Fruit fly (Drosophila melanogaster): ENCODE measurements around the gene CG7322.

CG7322 gene

dm6 chrX:18860074-18860473 lies 2.5 kb upstream of the CG7322 start, which contains the start of gene CG32544:
TSS of gene CG32544 (plus strand) at chrX:18860284.
- no peak for TF ChIP-seq Sp1 (GFP tag; optimal IDR thresholded peaks at IDR 0.05)
- no peak for TF ChIP-seq CrebA (GFP tag; optimal IDR thresholded peaks at IDR 0.05; ENCODE audit: borderline replicate concordance)
- no peak for TF ChIP-seq dl (GFP tag; optimal IDR thresholded peaks at IDR 0.05; ENCODE audit: insufficient read depth in 1 of 2, partially characterized antibody in 2 of 2)
- no peak for TF ChIP-seq Mio (GFP tag; optimal IDR thresholded peaks at IDR 0.05)
- TF ChIP-seq psq (GFP tag; optimal IDR thresholded peaks at IDR 0.05) = no peak
- no peak for TF ChIP-seq Vsx2 (GFP tag; optimal IDR thresholded peaks at IDR 0.05; ENCODE audit: partially characterized antibody)

- peak; percentile 16 for TF ChIP-seq Hr78 (GFP tag; optimal IDR thresholded peaks at IDR 0.05)
- no peak for TF ChIP-seq HLH106 (tag; optimal IDR thresholded peaks at IDR 0.05)
- peak; percentile 31 for TF ChIP-seq N (GFP tag; optimal IDR thresholded peaks at IDR 0.05)
These were observed 359 bp upstream of the CG7322 start, which contains the start of gene Usp39 for dm6 chrX:18857916-18858315. TSS of gene Usp39 (plus strand) at chrX:18858203.

DNA sequence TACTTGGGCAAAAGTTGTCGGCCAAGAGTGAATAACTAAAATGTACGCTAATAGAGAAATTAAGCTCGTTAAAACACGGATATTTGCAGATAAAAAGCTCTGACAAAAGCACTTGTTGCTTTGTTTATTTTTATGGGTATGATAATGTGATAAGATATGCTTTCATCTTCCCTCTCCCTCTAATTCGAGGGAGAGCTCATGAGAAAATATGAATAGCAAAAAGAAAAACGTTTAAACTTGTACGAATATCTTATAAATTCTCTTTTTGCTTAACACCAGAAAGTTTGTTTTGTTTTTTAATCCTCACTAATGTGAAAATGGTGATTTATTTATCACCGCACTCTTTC lies 8.6 kb downstream of the CG7322 start:
- no peak for TF ChIP-seq brk (GFP tag; optimal IDR thresholded peaks at IDR 0.05)
- no peak for TF ChIP-seq CrebA (GFP tag; optimal IDR thresholded peaks at IDR 0.05; ENCODE audit: borderline replicate concordance)
- no peak for TF ChIP-seq Rel (GFP tag; optimal IDR thresholded peaks at IDR 0.05)
- TF ChIP-seq Rel (tag; optimal IDR thresholded peaks at IDR 0.05) = no peak
- TF ChIP-seq Hr83 (GFP tag; optimal IDR thresholded peaks at IDR 0.05; ENCODE audit: poor library complexity, severe bottlenecking) = no peak
- no peak for TF ChIP-seq dsf (GFP tag; optimal IDR thresholded peaks at IDR 0.05; ENCODE audit: borderline replicate concordance)
- TF ChIP-seq jim (GFP tag; optimal IDR thresholded peaks at IDR 0.05) = no peak
- no peak for TF ChIP-seq Mio (GFP tag; optimal IDR thresholded peaks at IDR 0.05)

- TF ChIP-seq dl (GFP tag; optimal IDR thresholded peaks at IDR 0.05; ENCODE audit: insufficient read depth in 1 of 2, partially characterized antibody in 2 of 2) (no peak), sv (GFP tag; optimal IDR thresholded peaks at IDR 0.05) (peak; percentile 77), fru (GFP tag; optimal IDR thresholded peaks at IDR 0.05) (peak; percentile 86), ey (GFP tag; optimal IDR thresholded peaks at IDR 0.05) (peak; percentile 81), psq (GFP tag; optimal IDR thresholded peaks at IDR 0.05) (peak; percentile 81), Mio (GFP tag; optimal IDR thresholded peaks at IDR 0.05) (peak; percentile 13), dmrt93B (GFP tag; optimal IDR thresholded peaks at IDR 0.05) (peak; percentile 81), brk (GFP tag; optimal IDR thresholded peaks at IDR 0.05) (no peak), foxo (GFP tag; optimal IDR thresholded peaks at IDR 0.05) (peak in 1 of 2 experiments; percentile 88), dsf (GFP tag; optimal IDR thresholded peaks at IDR 0.05; ENCODE audit: borderline replicate concordance) (no peak), pan (optimal IDR thresholded peaks at IDR 0.05) (no peak), h (GFP tag; optimal IDR thresholded peaks at IDR 0.05) (peak; percentile 81), CG9705 (GFP tag; optimal IDR thresholded peaks at IDR 0.05) (peak; percentile 83), lola (GFP tag; optimal IDR thresholded peaks at IDR 0.05) (no peak), CrebA (GFP tag; optimal IDR thresholded peaks at IDR 0.05; ENCODE audit: borderline replicate concordance) (no peak), HLH106 (tag; optimal IDR thresholded peaks at IDR 0.05) (peak; percentile 89), Myc (optimal IDR thresholded peaks at IDR 0.05) (no peak), Dif (GFP tag; optimal IDR thresholded peaks at IDR 0.05; ENCODE audit: partially characterized antibody) (no peak), sage (GFP tag; optimal IDR thresholded peaks at IDR 0.05) (no peak), Hr78 (GFP tag; optimal IDR thresholded peaks at IDR 0.05) (no peak), Jra (GFP tag; optimal IDR thresholded peaks at IDR 0.05) (no peak), Dfd (GFP tag; optimal IDR thresholded peaks at IDR 0.05) (no peak), rgr (GFP tag; optimal IDR thresholded peaks at IDR 0.05) (peak; percentile 84), OdsH (GFP tag; optimal IDR thresholded peaks at IDR 0.05) (peak; percentile 80), Vsx2 (GFP tag; optimal IDR thresholded peaks at IDR 0.05; ENCODE audit: partially characterized antibody) (no peak), usp (GFP tag; optimal IDR thresholded peaks at IDR 0.05) (no peak), Hr83 (GFP tag; optimal IDR thresholded peaks at IDR 0.05; ENCODE audit: poor library complexity, severe bottlenecking) (peak; percentile 85), Hnf4 (GFP tag; optimal IDR thresholded peaks at IDR 0.05) (no peak), jim (GFP tag; optimal IDR thresholded peaks at IDR 0.05) (no peak), br (GFP tag; optimal IDR thresholded peaks at IDR 0.05) (peak; percentile 75), tai (GFP tag; optimal IDR thresholded peaks at IDR 0.05) (no peak), Abd-B (GFP tag; optimal IDR thresholded peaks at IDR 0.05) (no peak), woc (GFP tag; optimal IDR thresholded peaks at IDR 0.05) (peak; percentile 92), N (GFP tag; optimal IDR thresholded peaks at IDR 0.05) (no peak), Sp1 (GFP tag; optimal IDR thresholded peaks at IDR 0.05) (peak; percentile 89), Rel (GFP tag; optimal IDR thresholded peaks at IDR 0.05) (no peak), Rel (tag; optimal IDR thresholded peaks at IDR 0.05) (peak; percentile 57), CG32264 (GFP tag; optimal IDR thresholded peaks at IDR 0.05) (no peak), GATAd (GFP tag; optimal IDR thresholded peaks at IDR 0.05) (no peak)
These were observed 9.1 kb downstream of the CG7322 start, which contains the start of gene shop for dm6 chrX:18848338-18849021. TSS of gene shop (minus strand) at chrX:18848566.
